Worm (Caenorhabditis elegans) whole organism, L4 larva: ENCODE measurements around the gene F35H10.3.
A peak's percentile ranks its signal among the peaks of the same experiment; 100 is the strongest.

Source experiments
- F37D6.2 ChIP-seq: sonication (generic microtip); optimal IDR thresholded peaks from 2 replicates; lab custom pipeline; 2016; ENCODE audit warnings: mild to moderate bottlenecking, missing genetic modification characterization, missing compliant biosample characterization
- T20F7.1 ChIP-seq: fragments of 200-800 bp; sonication (Bioruptor generic); optimal IDR thresholded peaks from 2 replicates; lab custom pipeline; 2018; ENCODE audit warnings: mild to moderate bottlenecking, missing genetic modification characterization, missing compliant biosample characterization
- Y105C5A.15 ChIP-seq: fragments of 200-800 bp; sonication (Bioruptor generic); IDR thresholded peaks from 2 replicates; pipeline ENCODE4 v1.3.6; 2022; ENCODE audit warnings: missing genetic modification characterization, missing compliant biosample characterization
- Y5F2A.4 ChIP-seq: fragments of 200-800 bp; sonication (Bioruptor generic); optimal IDR thresholded peaks from 2 replicates; lab custom pipeline; 2018; ENCODE audit warnings: mild to moderate bottlenecking, missing genetic modification characterization, missing compliant biosample characterization
- aha-1 ChIP-seq: fragments of 150-350 bp; peaks from one replicate; lab custom pipeline; 2014; ENCODE audit warnings: missing biosample characterization, missing genetic modification characterization
- ama-1 ChIP-seq: fragments of 150-350 bp; optimal IDR thresholded peaks from 2 replicates; lab custom pipeline; 2014; ENCODE audit warnings: inconsistent platforms, mixed read lengths
- attf-4 ChIP-seq: sonication (generic microtip); optimal IDR thresholded peaks from 3 replicates; lab custom pipeline; 2017; ENCODE audit warnings: missing biosample characterization, missing genetic modification characterization
- ceh-20 ChIP-seq: fragments of 200-800 bp; sonication (Bioruptor generic); IDR thresholded peaks from 2 replicates; pipeline ENCODE4 v1.3.6; 2022; ENCODE audit warnings: missing genetic modification reagents, missing genetic modification characterization, missing compliant biosample characterization
- ceh-28 ChIP-seq: fragments of 150-350 bp; optimal IDR thresholded peaks from 2 replicates; lab custom pipeline; 2014; ENCODE audit warnings: missing biosample characterization, missing genetic modification reagents, missing genetic modification characterization
- ceh-62 ChIP-seq: sonication (generic microtip); optimal IDR thresholded peaks from 2 replicates; lab custom pipeline; 2017; ENCODE audit warnings: missing biosample characterization, missing genetic modification characterization
- ceh-82 ChIP-seq: sonication (generic microtip); optimal IDR thresholded peaks from 2 replicates; lab custom pipeline; 2017; ENCODE audit warnings: missing biosample characterization, missing genetic modification characterization
- daf-16 ChIP-seq, 3 experiments: sonication (generic microtip); optimal IDR thresholded peaks; 2 replicates each; lab custom pipeline; 2016 to 2017; ENCODE audit warnings: missing genetic modification characterization in 3 of 3, missing genetic modification reagents in 3 of 3, mild to moderate bottlenecking in 2 of 3, missing compliant biosample characterization in 2 of 3, missing biosample characterization in 1 of 3, moderate library complexity in 1 of 3
- daf-8 ChIP-seq: fragments of 200-800 bp; sonication (Bioruptor generic); IDR thresholded peaks from 2 replicates; pipeline ENCODE4 v1.3.6; 2022; ENCODE audit warnings: missing genetic modification characterization, missing compliant biosample characterization
- dmd-9 ChIP-seq: fragments of 200-800 bp; sonication (Bioruptor generic); IDR thresholded peaks from 2 replicates; pipeline ENCODE4 v1.3.6; 2022; ENCODE audit warnings: missing genetic modification reagents, missing genetic modification characterization, missing compliant biosample characterization
- dpl-1 ChIP-seq: fragments of 150-350 bp; optimal IDR thresholded peaks from 2 replicates; lab custom pipeline; 2014; ENCODE audit warnings: missing biosample characterization, missing genetic modification reagents, missing genetic modification characterization
- dve-1 ChIP-seq: sonication (generic microtip); optimal IDR thresholded peaks from 2 replicates; lab custom pipeline; 2017; ENCODE audit warnings: antibody characterized with exemption, mild to moderate bottlenecking, missing genetic modification characterization, missing compliant biosample characterization; ENCODE audit not compliant: insufficient read depth
- egl-27 ChIP-seq: sonication (generic microtip); optimal IDR thresholded peaks from 3 replicates; lab custom pipeline; 2017; ENCODE audit warnings: missing biosample characterization, missing genetic modification reagents, missing genetic modification characterization
- fos-1 ChIP-seq: fragments of 150-350 bp; optimal IDR thresholded peaks from 2 replicates; lab custom pipeline; 2014; ENCODE audit warnings: missing biosample characterization, missing genetic modification characterization
- hlh-11 ChIP-seq: fragments of 200-800 bp; sonication (Bioruptor generic); optimal IDR thresholded peaks from 2 replicates; lab custom pipeline; 2018; ENCODE audit warnings: mild to moderate bottlenecking, missing genetic modification characterization, missing compliant biosample characterization
- hlh-30 ChIP-seq: sonication (generic microtip); optimal IDR thresholded peaks from 2 replicates; lab custom pipeline; 2017; ENCODE audit warnings: antibody characterized with exemption, mild to moderate bottlenecking, missing genetic modification characterization, missing compliant biosample characterization; ENCODE audit not compliant: insufficient read depth
- hmg-1.1 ChIP-seq: fragments of 200-800 bp; sonication (Bioruptor generic); IDR thresholded peaks from 2 replicates; pipeline ENCODE4 v1.3.6; 2022; ENCODE audit warnings: missing genetic modification reagents, missing genetic modification characterization, missing compliant biosample characterization
- lin-13 ChIP-seq: fragments of 150-350 bp; optimal IDR thresholded peaks from 2 replicates; lab custom pipeline; 2014; ENCODE audit warnings: missing biosample characterization, missing genetic modification reagents, missing genetic modification characterization
- lin-15B ChIP-seq: fragments of 150-350 bp; sonication (generic microtip); optimal IDR thresholded peaks from 3 replicates; lab custom pipeline; 2014; ENCODE audit warnings: missing biosample characterization, missing genetic modification characterization
- lin-38 ChIP-seq: fragments of 200-800 bp; sonication (Bioruptor generic); IDR thresholded peaks from 2 replicates; pipeline ENCODE4 v1.3.6; 2022; ENCODE audit warnings: missing genetic modification reagents, missing genetic modification characterization, missing compliant biosample characterization
- lin-39 ChIP-seq: fragments of 150-350 bp; optimal IDR thresholded peaks from 2 replicates; lab custom pipeline; 2014; ENCODE audit warnings: missing biosample characterization, missing genetic modification reagents, missing genetic modification characterization
- lsy-2 ChIP-seq, 2 experiments: fragments of 150-350 bp in 1 of 2; sonication (generic microtip) in 1 of 2; optimal IDR thresholded peaks; 2 replicates each; lab custom pipeline; 2014 to 2017; ENCODE audit warnings: missing biosample characterization in 2 of 2, missing genetic modification characterization in 2 of 2
- madf-9 ChIP-seq: fragments of 200-800 bp; sonication (Bioruptor generic); conservative IDR thresholded peaks from 2 replicates; pipeline ENCODE4 v1.3.6; 2022; ENCODE audit warnings: missing genetic modification reagents, missing genetic modification characterization, missing compliant biosample characterization
- mdl-1 ChIP-seq, 2 experiments: fragments of 150-350 bp in 1 of 2; sonication (generic microtip) in 1 of 2; optimal IDR thresholded peaks; 2 replicates each; lab custom pipeline; 2014 to 2017; ENCODE audit warnings: missing biosample characterization in 2 of 2, missing genetic modification characterization in 2 of 2
- mep-1 ChIP-seq: fragments of 150-350 bp; sonication (generic microtip); optimal IDR thresholded peaks from 3 replicates; lab custom pipeline; 2014; ENCODE audit warnings: missing biosample characterization, missing genetic modification characterization
- mes-2 ChIP-seq: sonication (generic microtip); optimal IDR thresholded peaks from 2 replicates; lab custom pipeline; 2016; ENCODE audit warnings: missing genotype, mild to moderate bottlenecking, missing genetic modification characterization, missing compliant biosample characterization; ENCODE audit not compliant: poor library complexity, severe bottlenecking
- mxl-2 ChIP-seq: fragments of 200-800 bp; sonication (Bioruptor generic); conservative IDR thresholded peaks from 2 replicates; pipeline ENCODE4 v1.3.6; 2022; ENCODE audit warnings: missing genetic modification reagents, missing genetic modification characterization, missing compliant biosample characterization
- mxl-3 ChIP-seq: fragments of 200-800 bp; sonication (Bioruptor generic); optimal IDR thresholded peaks from 2 replicates; lab custom pipeline; 2018; ENCODE audit warnings: mild to moderate bottlenecking, missing genetic modification characterization, missing compliant biosample characterization
- nhr-111 ChIP-seq: fragments of 200-800 bp; sonication (Bioruptor generic); optimal IDR thresholded peaks from 2 replicates; lab custom pipeline; 2018; ENCODE audit warnings: mild to moderate bottlenecking, missing genetic modification characterization, missing compliant biosample characterization
- nhr-237 ChIP-seq: sonication (generic microtip); optimal IDR thresholded peaks from 2 replicates; lab custom pipeline; 2017; ENCODE audit warnings: missing biosample characterization, missing genetic modification characterization
- nhr-25 ChIP-seq: sonication (generic microtip); optimal IDR thresholded peaks from 2 replicates; lab custom pipeline; 2017; ENCODE audit warnings: missing genetic modification characterization, mild to moderate bottlenecking, missing compliant biosample characterization, antibody characterized with exemption, moderate library complexity, borderline replicate concordance; ENCODE audit not compliant: insufficient read depth
- nhr-41 ChIP-seq: fragments of 200-800 bp; sonication (Bioruptor generic); IDR thresholded peaks from 2 replicates; pipeline ENCODE4 v1.3.6; 2022; ENCODE audit warnings: missing genetic modification reagents, missing genetic modification characterization, missing compliant biosample characterization
- nhr-42 ChIP-seq: fragments of 200-800 bp; sonication (Bioruptor generic); IDR thresholded peaks from 2 replicates; pipeline ENCODE4 v1.3.6; 2022; ENCODE audit warnings: missing genetic modification characterization, missing compliant biosample characterization
- nhr-48 ChIP-seq: sonication (generic microtip); optimal IDR thresholded peaks from 2 replicates; lab custom pipeline; 2016; ENCODE audit warnings: mild to moderate bottlenecking, missing genetic modification characterization, missing compliant biosample characterization
- nhr-6 ChIP-seq: fragments of 150-350 bp; optimal IDR thresholded peaks from 2 replicates; lab custom pipeline; 2014; ENCODE audit warnings: missing biosample characterization, missing genetic modification characterization
- nhr-76 ChIP-seq: fragments of 150-350 bp; optimal IDR thresholded peaks from 2 replicates; lab custom pipeline; 2014; ENCODE audit warnings: missing biosample characterization, missing genetic modification characterization
- nhr-77 ChIP-seq: fragments of 150-350 bp; optimal IDR thresholded peaks from 2 replicates; lab custom pipeline; 2014; ENCODE audit warnings: missing biosample characterization, missing genetic modification characterization
- pha-4 ChIP-seq, 2 experiments: fragments of 150-350 bp in 1 of 2; fragments of 200-800 bp in 1 of 2; sonication (Bioruptor generic) in 1 of 2; IDR thresholded peaks in 1 of 2; optimal IDR thresholded peaks in 1 of 2; 2 replicates each; pipeline versions ENCODE4 v1.3.6 to Lab custom; 2014 to 2022; ENCODE audit warnings: missing genetic modification characterization in 2 of 2, missing genetic modification reagents in 2 of 2, missing biosample characterization in 1 of 2, missing compliant biosample characterization in 1 of 2
- pqm-1 ChIP-seq: sonication (generic microtip); optimal IDR thresholded peaks from 2 replicates; lab custom pipeline; 2017; ENCODE audit warnings: missing biosample characterization, missing genetic modification characterization
- rbr-2 ChIP-seq: sonication (generic microtip); optimal IDR thresholded peaks from 2 replicates; lab custom pipeline; 2016; ENCODE audit warnings: missing genotype, missing genetic modification characterization, missing compliant biosample characterization
- spr-1 ChIP-seq: sonication (generic microtip); optimal IDR thresholded peaks from 2 replicates; lab custom pipeline; 2016; ENCODE audit warnings: mild to moderate bottlenecking, missing genetic modification characterization, missing compliant biosample characterization
- tag-97 ChIP-seq: fragments of 200-800 bp; sonication (Bioruptor generic); IDR thresholded peaks from 2 replicates; pipeline ENCODE4 v1.3.6; 2022; ENCODE audit warnings: missing genetic modification characterization, missing compliant biosample characterization
- tra-1 ChIP-seq: fragments of 200-800 bp; sonication (Bioruptor generic); IDR thresholded peaks from 2 replicates; pipeline ENCODE4 v1.3.6; 2022; ENCODE audit warnings: missing genetic modification reagents, missing genetic modification characterization, missing compliant biosample characterization
- unc-130 ChIP-seq: sonication (generic microtip); optimal IDR thresholded peaks from 2 replicates; lab custom pipeline; 2016; ENCODE audit warnings: missing genetic modification reagents, missing genetic modification characterization, missing compliant biosample characterization
- zip-2 ChIP-seq: fragments of 150-350 bp; optimal IDR thresholded peaks from 2 replicates; lab custom pipeline; 2014; ENCODE audit warnings: missing biosample characterization, missing genetic modification characterization

F35H10.3 gene

DNA sequence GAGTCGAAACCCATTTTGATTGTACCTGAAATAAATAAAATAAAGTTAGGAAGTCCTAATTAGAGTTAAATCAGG is 36.4 kb upstream of the F35H10.3 start, which contains the start of gene nucl-1:
nucl-1 (minus strand) TSS at position 26 of the 75 bp plus-strand sequence.
- TF ChIP-seq madf-9 (no peak), fos-1 (tag; lab: Kevin White, UChicago) (no peak), tra-1 (GFP tag; lab: Robert Waterston, UW) (no peak), nhr-6 (tag; lab: Kevin White, UChicago) (no peak), pqm-1 (tag; lab: Kevin White, UChicago) (no peak), hlh-30 (tag; lab: Kevin White, UChicago) (no peak), lin-15B (no peak), hmg-1.1 (no peak), mdl-1 (tag; optimal IDR thresholded peaks at IDR 0.05; lab: Kevin White, UChicago) (no peak)

DNA sequence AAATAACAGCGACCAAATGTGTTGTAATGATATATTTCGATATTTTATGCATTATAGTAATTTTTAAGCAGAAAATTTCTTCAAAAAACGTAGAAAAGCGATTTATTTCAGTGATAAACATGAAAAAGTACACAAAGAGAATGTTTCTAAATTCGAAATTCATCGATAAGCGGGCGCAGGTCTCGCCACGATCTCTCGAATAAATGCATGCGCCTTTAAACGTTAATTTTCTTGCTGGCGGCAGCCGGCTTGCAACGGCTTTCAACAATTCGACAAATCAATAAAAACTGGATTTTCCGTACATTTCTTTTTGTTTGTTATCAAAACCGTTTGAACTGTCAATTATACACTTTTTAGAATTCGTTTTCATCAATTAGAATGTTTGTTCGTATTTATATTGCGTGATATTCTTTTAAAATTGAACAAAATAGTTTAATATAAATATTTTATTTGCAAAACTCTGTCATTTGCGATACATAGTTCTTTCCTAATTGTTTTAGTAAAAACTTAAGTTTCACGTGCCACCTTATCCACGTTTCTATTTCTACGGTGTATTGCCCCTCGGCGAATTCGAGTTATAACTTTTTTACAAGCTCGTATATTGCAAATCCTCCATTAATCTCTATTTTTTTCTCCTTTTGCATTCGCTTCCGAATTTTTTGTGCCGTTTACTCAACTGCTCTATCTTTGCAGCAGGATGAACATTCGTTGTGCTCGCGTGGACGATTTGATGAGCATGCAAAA is 36.0 kb upstream of the F35H10.3 start, which contains the start of gene daf-31:
daf-31 (plus strand) TSS at position 694 of the 744 bp plus-strand sequence.
- TF ChIP-seq nhr-41 (GFP tag; lab: Robert Waterston, UW) (no peak), tag-97 (GFP tag; lab: Robert Waterston, UW) (no peak), nhr-6 (tag; lab: Kevin White, UChicago) (peak; percentile 56), lin-39 (tag; lab: Kevin White, UChicago) (no peak), mep-1 (tag; lab: Kevin White, UChicago) (peak; percentile 60), ceh-82 (tag; lab: Kevin White, UChicago) (no peak), daf-16 (GFP tag; optimal IDR thresholded peaks at IDR 0.05; lab: Kevin White, UChicago) (no peak), daf-16 (tag; optimal IDR thresholded peaks at IDR 0.05; lab: Kevin White, UChicago) (peak; percentile 50), mdl-1 (tag; optimal IDR thresholded peaks at IDR 0.05; lab: Kevin White, UChicago) (peak in 1 of 2 experiments; percentile 17), attf-4 (tag; lab: Kevin White, UChicago) (no peak), aha-1 (tag; lab: Kevin White, UChicago) (no peak), lin-38 (GFP tag; lab: Robert Waterston, UW) (peak; percentile 50), mes-2 (tag; lab: Kevin White, UChicago) (peak; percentile 77), nhr-111 (GFP tag; lab: Kevin White, UChicago) (no peak), mxl-3 (GFP tag; lab: Kevin White, UChicago) (no peak), dmd-9 (GFP tag; lab: Robert Waterston, UW) (no peak), lin-13 (GFP tag; lab: Kevin White, UChicago) (peak; percentile 24), ceh-62 (tag; lab: Kevin White, UChicago) (no peak), F37D6.2 (tag; lab: Kevin White, UChicago) (no peak), nhr-237 (tag; lab: Kevin White, UChicago) (no peak), nhr-77 (tag; lab: Kevin White, UChicago) (no peak), spr-1 (tag; lab: Kevin White, UChicago) (no peak), pha-4 (GFP tag; IDR thresholded peaks at IDR 0.05; lab: Robert Waterston, UW) (no peak), pha-4 (tag; optimal IDR thresholded peaks at IDR 0.05; lab: Kevin White, UChicago) (peak; percentile 39), nhr-42 (no peak), dpl-1 (GFP tag; lab: Kevin White, UChicago) (peak; percentile 57), unc-130 (no peak), Y5F2A.4 (GFP tag; lab: Kevin White, UChicago) (no peak), nhr-48 (tag; lab: Kevin White, UChicago) (no peak), hlh-30 (tag; lab: Kevin White, UChicago) (peak; percentile 23), ceh-20 (no peak), daf-8 (GFP tag; lab: Robert Waterston, UW) (no peak), hlh-11 (tag; lab: Kevin White, UChicago) (peak; percentile 0), T20F7.1 (peak; percentile 26), ceh-28 (tag; lab: Kevin White, UChicago) (peak; percentile 4), rbr-2 (peak; percentile 36), nhr-25 (tag; lab: Kevin White, UChicago) (no peak), dve-1 (tag; lab: Kevin White, UChicago) (peak; percentile 36), mxl-2 (no peak), lsy-2 (tag; optimal IDR thresholded peaks at IDR 0.05; lab: Kevin White, UChicago) (peak in 1 of 2 experiments; percentile 75), zip-2 (tag; lab: Kevin White, UChicago) (no peak), Y105C5A.15 (GFP tag; lab: Robert Waterston, UW) (no peak), ama-1 (lab: Kevin White, UChicago) (peak; percentile 7), nhr-76 (no peak), egl-27 (no peak)
